Worm (Caenorhabditis elegans) whole organism, L1 larva: ENCODE data around the gene C07B5.8.

Experiments used
- C16A3.4 ChIP-seq: fragments of 150-350 bp; optimal IDR thresholded peaks from 2 replicates; lab custom pipeline; 2014; ENCODE audit warnings: missing biosample characterization, missing genetic modification characterization
- aha-1 ChIP-seq: fragments of 150-350 bp; optimal IDR thresholded peaks from 2 replicates; lab custom pipeline; 2014; ENCODE audit warnings: missing biosample characterization, missing genetic modification characterization
- aly-2 ChIP-seq: fragments of 150-350 bp; optimal IDR thresholded peaks from 2 replicates; lab custom pipeline; 2014; ENCODE audit warnings: missing biosample characterization, missing genetic modification characterization
- blmp-1 ChIP-seq: fragments of 150-350 bp; optimal IDR thresholded peaks from 2 replicates; lab custom pipeline; 2014; ENCODE audit warnings: missing biosample characterization, missing genetic modification characterization
- ceh-8 ChIP-seq: fragments of 200-800 bp; sonication (Bioruptor generic); optimal IDR thresholded peaks from 2 replicates; lab custom pipeline; 2018; ENCODE audit warnings: mild to moderate bottlenecking, missing genetic modification characterization, moderate library complexity, missing compliant biosample characterization
- ceh-82 ChIP-seq, 3 experiments: fragments of 150-350 bp in 1 of 3; sonication (generic microtip) in 2 of 3; optimal IDR thresholded peaks; 2 replicates each; lab custom pipeline; 2014 to 2017; ENCODE audit warnings: missing biosample characterization in 3 of 3, missing genetic modification characterization in 3 of 3
- dpl-1 ChIP-seq, 3 experiments: fragments of 150-350 bp in 2 of 3; sonication (generic microtip) in 1 of 3; optimal IDR thresholded peaks; 2 replicates each; lab custom pipeline; 2014 to 2017; ENCODE audit warnings: missing biosample characterization in 3 of 3, missing genetic modification characterization in 3 of 3, missing genetic modification reagents in 3 of 3
- dsc-1 ChIP-seq: sonication (generic microtip); optimal IDR thresholded peaks from 2 replicates; lab custom pipeline; 2016; ENCODE audit warnings: mild to moderate bottlenecking, missing genetic modification characterization, missing compliant biosample characterization
- efl-1 ChIP-seq, 4 experiments: fragments of 150-350 bp; optimal IDR thresholded peaks in 3 of 4; peaks in 1 of 4; 1 replicate in 1 of 4; 2 replicates in 3 of 4; lab custom pipeline; 2014; ENCODE audit warnings: missing biosample characterization in 2 of 4, missing genetic modification characterization in 2 of 4, missing genetic modification reagents in 2 of 4
- efl-3 ChIP-seq: fragments of 200-800 bp; sonication (Bioruptor generic); optimal IDR thresholded peaks from 2 replicates; lab custom pipeline; 2018; ENCODE audit warnings: mild to moderate bottlenecking, missing genetic modification characterization, missing compliant biosample characterization
- elt-2 ChIP-seq: sonication (generic microtip); optimal IDR thresholded peaks from 2 replicates; lab custom pipeline; 2016; ENCODE audit warnings: missing genetic modification characterization, mild to moderate bottlenecking, inconsistent platforms, missing compliant biosample characterization, missing genetic modification reagents
- elt-3 ChIP-seq, 6 experiments: fragments of 150-350 bp in 1 of 6; sonication (generic microtip); optimal IDR thresholded peaks; 2 replicates each; lab custom pipeline; 2017 to 2018; ENCODE audit warnings: missing biosample characterization in 6 of 6, missing genetic modification characterization in 6 of 6, inconsistent platforms in 1 of 6
- ets-5 ChIP-seq: fragments of 200-800 bp; sonication (Bioruptor generic); IDR thresholded peaks from 2 replicates; pipeline ENCODE4 v1.3.6; 2022; ENCODE audit warnings: missing genetic modification characterization, missing compliant biosample characterization
- fkh-4 ChIP-seq: sonication (generic microtip); optimal IDR thresholded peaks from 2 replicates; lab custom pipeline; 2016; ENCODE audit warnings: missing compliant biosample characterization, missing genetic modification characterization, borderline replicate concordance
- fkh-8 ChIP-seq: sonication (generic microtip); optimal IDR thresholded peaks from 2 replicates; lab custom pipeline; 2016; ENCODE audit warnings: mild to moderate bottlenecking, missing genetic modification characterization, missing compliant biosample characterization
- grh-1 ChIP-seq: fragments of 200-800 bp; sonication (Bioruptor generic); IDR thresholded peaks from 2 replicates; pipeline ENCODE4 v1.3.6; 2022; ENCODE audit warnings: missing genetic modification reagents, missing genetic modification characterization, missing compliant biosample characterization
- hpl-2 ChIP-seq: fragments of 150-350 bp; optimal IDR thresholded peaks from 2 replicates; lab custom pipeline; 2014; ENCODE audit warnings: missing biosample characterization, missing genetic modification reagents, missing genetic modification characterization
- jun-1 ChIP-seq: fragments of 150-350 bp; optimal IDR thresholded peaks from 2 replicates; lab custom pipeline; 2014; ENCODE audit warnings: missing biosample characterization, missing genetic modification reagents, missing genetic modification characterization
- lin-14 ChIP-seq: fragments of 200-800 bp; sonication (Bioruptor generic); optimal IDR thresholded peaks from 2 replicates; lab custom pipeline; 2018; ENCODE audit warnings: mild to moderate bottlenecking, missing genetic modification characterization, moderate library complexity, missing compliant biosample characterization
- lin-15B ChIP-seq: fragments of 150-350 bp; sonication (generic microtip); optimal IDR thresholded peaks from 3 replicates; lab custom pipeline; 2014; ENCODE audit warnings: missing biosample characterization, missing genetic modification characterization
- lin-35 ChIP-seq, 2 experiments: fragments of 150-350 bp; optimal IDR thresholded peaks; 2 replicates each; lab custom pipeline; 2014; ENCODE audit warnings: missing biosample characterization in 2 of 2, missing genetic modification characterization in 2 of 2, missing genetic modification reagents in 2 of 2
- lsy-2 ChIP-seq, 2 experiments: fragments of 150-350 bp; optimal IDR thresholded peaks; 2 replicates each; lab custom pipeline; 2014; ENCODE audit warnings: missing biosample characterization in 2 of 2, missing genetic modification characterization in 2 of 2
- mdl-1 ChIP-seq, 2 experiments: fragments of 150-350 bp; optimal IDR thresholded peaks; 2 replicates each; lab custom pipeline; 2014 to 2017; ENCODE audit warnings: missing biosample characterization in 2 of 2, missing genetic modification characterization in 2 of 2, inconsistent platforms in 1 of 2
- mep-1 ChIP-seq: fragments of 150-350 bp; optimal IDR thresholded peaks from 2 replicates; lab custom pipeline; 2014; ENCODE audit warnings: missing biosample characterization, missing genetic modification characterization
- nhr-19 ChIP-seq: fragments of 200-800 bp; sonication (Bioruptor generic); conservative IDR thresholded peaks from 2 replicates; pipeline ENCODE4 v1.3.6; 2022; ENCODE audit warnings: missing genetic modification characterization, missing compliant biosample characterization
- nhr-20 ChIP-seq: sonication (generic microtip); optimal IDR thresholded peaks from 2 replicates; lab custom pipeline; 2016; ENCODE audit warnings: mild to moderate bottlenecking, missing genetic modification characterization, missing compliant biosample characterization
- nhr-71 ChIP-seq: sonication (generic microtip); optimal IDR thresholded peaks from 2 replicates; lab custom pipeline; 2016; ENCODE audit warnings: mild to moderate bottlenecking, missing genetic modification characterization, moderate library complexity, missing compliant biosample characterization
- nhr-76 ChIP-seq: sonication (generic microtip); optimal IDR thresholded peaks from 2 replicates; lab custom pipeline; 2017; ENCODE audit warnings: missing biosample characterization, missing genetic modification characterization
- nhr-85 ChIP-seq: sonication (generic microtip); peaks from one replicate; lab custom pipeline; 2016; ENCODE audit warnings: missing genetic modification characterization, inconsistent platforms, missing compliant biosample characterization
- nhr-90 ChIP-seq: sonication (generic microtip); optimal IDR thresholded peaks from 2 replicates; lab custom pipeline; 2016; ENCODE audit warnings: mild to moderate bottlenecking, missing genetic modification characterization, missing compliant biosample characterization; ENCODE audit not compliant: poor library complexity
- pag-3 ChIP-seq: sonication (generic microtip); optimal IDR thresholded peaks from 2 replicates; lab custom pipeline; 2017; ENCODE audit warnings: missing genetic modification characterization, mild to moderate bottlenecking, missing compliant biosample characterization, antibody characterized with exemption, borderline replicate concordance; ENCODE audit not compliant: insufficient read depth
- skn-1 ChIP-seq: fragments of 150-350 bp; optimal IDR thresholded peaks from 2 replicates; lab custom pipeline; 2014; ENCODE audit warnings: missing biosample characterization, missing genetic modification characterization
- snpc-4 ChIP-seq: fragments of 150-350 bp; optimal IDR thresholded peaks from 2 replicates; lab custom pipeline; 2014; ENCODE audit warnings: missing biosample characterization, missing genetic modification characterization
- snu-23 ChIP-seq: sonication (generic microtip); optimal IDR thresholded peaks from 2 replicates; lab custom pipeline; 2016; ENCODE audit warnings: missing genetic modification characterization, missing compliant biosample characterization
- sup-37 ChIP-seq: fragments of 200-800 bp; sonication (Bioruptor generic); optimal IDR thresholded peaks from 2 replicates; lab custom pipeline; 2018; ENCODE audit warnings: mild to moderate bottlenecking, missing genetic modification characterization, missing compliant biosample characterization
- swsn-7 ChIP-seq: sonication (generic microtip); optimal IDR thresholded peaks from 2 replicates; lab custom pipeline; 2016; ENCODE audit warnings: missing genetic modification characterization, missing compliant biosample characterization
- unc-30 ChIP-seq: sonication (generic microtip); optimal IDR thresholded peaks from 2 replicates; lab custom pipeline; 2017; ENCODE audit warnings: missing biosample characterization, missing genetic modification characterization
- unc-86 ChIP-seq: sonication (generic microtip); optimal IDR thresholded peaks from 2 replicates; lab custom pipeline; 2016; ENCODE audit warnings: missing genetic modification characterization, missing compliant biosample characterization
- xbp-1 ChIP-seq: sonication (generic microtip); optimal IDR thresholded peaks from 2 replicates; lab custom pipeline; 2016; ENCODE audit warnings: missing genetic modification characterization, missing compliant biosample characterization
- zip-4 ChIP-seq: fragments of 200-800 bp; sonication (Bioruptor generic); optimal IDR thresholded peaks from 2 replicates; lab custom pipeline; 2018; ENCODE audit warnings: mild to moderate bottlenecking, missing genetic modification characterization, moderate library complexity, missing compliant biosample characterization
- ztf-11 ChIP-seq, 2 experiments: sonication (generic microtip); optimal IDR thresholded peaks; 2 replicates each; lab custom pipeline; 2016 to 2017; ENCODE audit warnings: missing genetic modification characterization in 2 of 2, missing biosample characterization in 1 of 2, missing compliant biosample characterization in 1 of 2

Gene C07B5.8

DNA sequence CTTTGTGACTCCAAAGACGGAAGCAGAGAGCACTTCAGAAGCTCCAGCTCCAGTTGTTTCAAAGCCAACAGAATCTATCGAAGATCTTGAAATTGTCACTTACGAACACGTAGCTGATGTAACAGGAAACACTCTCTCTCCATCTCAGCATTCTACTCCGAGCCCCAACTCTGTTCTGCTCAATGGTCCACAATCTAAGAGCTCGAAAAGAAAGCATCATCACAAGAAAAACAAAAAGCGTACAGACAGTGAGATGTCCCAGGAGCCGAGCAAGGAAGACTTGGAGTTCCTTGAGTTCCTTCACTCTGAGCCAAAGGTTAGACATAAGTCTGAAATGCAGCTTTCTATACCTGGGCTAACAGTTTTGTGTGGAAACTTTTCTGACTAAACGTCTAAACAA is 19.5 kb upstream of the C07B5.8 start:
- TF ChIP-seq zip-4 (GFP tag; lab: Kevin White, UChicago) (no peak), nhr-85 (tag; lab: Kevin White, UChicago) (peak; percentile 51), efl-1 (optimal IDR thresholded peaks at IDR 0.05; lab: Kevin White, UChicago) (no peak), efl-1 (GFP tag; optimal IDR thresholded peaks at IDR 0.05 in 1 of 2; lab: Kevin White, UChicago) (peak in 1 of 2 experiments; percentile 73)
- TF ChIP-seq, all 84 proteins: peak for 2

ce11 chrX:9555238-9555637 is 18.7 kb upstream of the C07B5.8 start:
- TF ChIP-seq efl-1 (optimal IDR thresholded peaks at IDR 0.05; lab: Kevin White, UChicago) (no peak), efl-1 (GFP tag; optimal IDR thresholded peaks at IDR 0.05 in 1 of 2; lab: Kevin White, UChicago) (peak in 1 of 2 experiments; percentile 9), fkh-8 (no peak), blmp-1 (tag; lab: Kevin White, UChicago) (peak; percentile 57)

DNA sequence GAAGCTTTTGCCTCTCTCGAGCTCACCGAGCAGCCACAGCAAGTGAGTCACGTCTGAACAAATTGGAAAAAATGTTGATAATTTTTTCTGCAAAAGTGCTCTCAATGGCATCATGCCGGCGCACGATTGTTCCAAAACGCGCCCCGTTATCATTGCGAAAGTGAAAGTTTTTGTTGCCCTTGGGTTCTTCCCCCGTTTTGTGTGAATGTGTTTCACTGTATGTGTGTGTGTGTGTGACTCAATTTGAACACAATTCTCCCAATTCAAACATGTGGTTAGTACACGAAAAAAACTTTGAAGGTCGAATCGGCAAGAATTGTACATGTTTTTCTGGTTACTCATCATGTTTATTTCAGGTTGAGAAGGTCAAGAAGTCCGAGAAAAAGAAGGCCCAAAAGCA is 16.5 kb upstream of the C07B5.8 start:
- TF ChIP-seq pag-3 (tag; lab: Kevin White, UChicago): peak; percentile 34
- TF ChIP-seq elt-2: peak; percentile 51
- TF ChIP-seq mep-1: peak; percentile 60
- TF ChIP-seq lsy-2 (tag; optimal IDR thresholded peaks at IDR 0.05; lab: Kevin White, UChicago): peak in 1 of 2 experiments; percentile 29
- TF ChIP-seq dpl-1 (GFP tag; optimal IDR thresholded peaks at IDR 0.05; lab: Kevin White, UChicago): no peak
- TF ChIP-seq ceh-8 (GFP tag; lab: Kevin White, UChicago): no peak
- TF ChIP-seq nhr-71 (tag; lab: Kevin White, UChicago): peak; percentile 53
- peak in 4 of 6 experiments; percentile 17 to 76 (median 42) for TF ChIP-seq elt-3 (tag; optimal IDR thresholded peaks at IDR 0.05; lab: Kevin White, UChicago)
- TF ChIP-seq mdl-1 (tag; optimal IDR thresholded peaks at IDR 0.05; lab: Kevin White, UChicago): peak in 1 of 2 experiments; percentile 37
- TF ChIP-seq snu-23 (GFP tag; lab: Kevin White, UChicago): peak; percentile 9
- TF ChIP-seq nhr-19 (GFP tag; lab: Robert Waterston, UW): peak; percentile 10; the same call in 1 of the 2 replicates
- no peak for TF ChIP-seq dsc-1 (tag; lab: Kevin White, UChicago)
- TF ChIP-seq lin-35 (GFP tag; optimal IDR thresholded peaks at IDR 0.05; lab: Kevin White, UChicago): peak in 1 of 2 experiments; percentile 65
- TF ChIP-seq efl-1 (optimal IDR thresholded peaks at IDR 0.05; lab: Kevin White, UChicago): no peak
- TF ChIP-seq efl-1 (GFP tag; optimal IDR thresholded peaks at IDR 0.05 in 1 of 2; lab: Kevin White, UChicago): peak in 1 of 2 experiments; percentile 2
- peak; percentile 27 for TF ChIP-seq jun-1 (tag; lab: Kevin White, UChicago)
- peak; percentile 88 for TF ChIP-seq lin-14 (GFP tag; lab: Kevin White, UChicago)
- peak; percentile 95 for TF ChIP-seq blmp-1 (tag; lab: Kevin White, UChicago)
- peak; percentile 95 for TF ChIP-seq nhr-85 (tag; lab: Kevin White, UChicago)
- no peak for TF ChIP-seq aly-2
- peak; percentile 11 for TF ChIP-seq C16A3.4
- TF ChIP-seq efl-3 (GFP tag; lab: Kevin White, UChicago): no peak
- TF ChIP-seq hpl-2 (GFP tag; lab: Kevin White, UChicago): no peak
- TF ChIP-seq fkh-4 (tag; lab: Kevin White, UChicago): no peak
- peak; percentile 52 for TF ChIP-seq nhr-20 (tag; lab: Kevin White, UChicago)
- peak; percentile 56; the same call in 1 of the 2 replicates for TF ChIP-seq grh-1
- TF ChIP-seq, all 84 proteins: peak for 18

DNA sequence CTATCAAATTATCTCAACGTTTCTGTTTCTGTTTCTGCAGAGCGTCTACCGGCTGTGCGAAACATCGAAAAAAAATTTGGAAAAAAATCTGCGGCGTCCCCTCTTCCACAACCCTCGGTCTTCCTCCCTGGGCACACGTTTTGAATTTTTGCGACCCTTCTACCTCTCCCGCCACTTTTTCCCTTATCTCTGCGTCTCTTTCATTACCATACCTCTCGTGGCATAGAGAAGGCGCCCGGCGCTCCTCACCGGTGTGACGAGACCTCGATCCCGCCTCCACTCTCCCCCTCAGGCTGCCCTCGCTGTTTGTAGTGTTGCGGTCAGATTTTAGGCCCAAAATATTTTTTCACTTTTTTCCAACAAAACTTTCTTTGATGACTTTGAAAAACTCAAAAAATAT is 15.8 kb upstream of the C07B5.8 start:
- TF ChIP-seq lsy-2 (tag; optimal IDR thresholded peaks at IDR 0.05; lab: Kevin White, UChicago) (peak in 1 of 2 experiments; percentile 22), unc-30 (tag; lab: Kevin White, UChicago) (no peak), mdl-1 (tag; optimal IDR thresholded peaks at IDR 0.05; lab: Kevin White, UChicago) (peak in 1 of 2 experiments; percentile 43), zip-4 (GFP tag; lab: Kevin White, UChicago) (no peak), fkh-8 (no peak), ceh-82 (tag; optimal IDR thresholded peaks at IDR 0.05; lab: Kevin White, UChicago) (peak in 1 of 3 experiments; percentile 12), nhr-71 (tag; lab: Kevin White, UChicago) (peak; percentile 57), hpl-2 (GFP tag; lab: Kevin White, UChicago) (no peak), skn-1 (tag; lab: Kevin White, UChicago) (peak; percentile 29), swsn-7 (tag; lab: Kevin White, UChicago) (peak; percentile 42), nhr-90 (tag; lab: Kevin White, UChicago) (no peak), lin-15B (tag; lab: Kevin White, UChicago) (no peak), elt-2 (no peak), unc-86 (no peak), elt-3 (tag; optimal IDR thresholded peaks at IDR 0.05; lab: Kevin White, UChicago) (peak in 1 of 6 experiments; percentile 8), C16A3.4 (no peak), fkh-4 (tag; lab: Kevin White, UChicago) (no peak), sup-37 (GFP tag; lab: Kevin White, UChicago) (no peak), aha-1 (tag; lab: Kevin White, UChicago) (no peak), lin-14 (GFP tag; lab: Kevin White, UChicago) (peak; percentile 77), snu-23 (GFP tag; lab: Kevin White, UChicago) (peak; percentile 63), lin-35 (GFP tag; optimal IDR thresholded peaks at IDR 0.05; lab: Kevin White, UChicago) (peak; percentile 9 to 73), snpc-4 (tag; lab: Kevin White, UChicago) (no peak), xbp-1 (tag; lab: Kevin White, UChicago) (peak; percentile 12), ztf-11 (tag; optimal IDR thresholded peaks at IDR 0.05; lab: Kevin White, UChicago) (peak in 1 of 2 experiments; percentile 2), nhr-76 (tag; lab: Kevin White, UChicago) (no peak), ets-5 (GFP tag; lab: Robert Waterston, UW) (no peak), efl-1 (optimal IDR thresholded peaks at IDR 0.05; lab: Kevin White, UChicago) (peak; percentile 44 to 49), efl-1 (GFP tag; optimal IDR thresholded peaks at IDR 0.05 in 1 of 2; lab: Kevin White, UChicago) (peak; percentile 55 to 95)
